Comparison of ENCODE assay signal across 4 worm cellular contexts in the genomic region with DNA sequence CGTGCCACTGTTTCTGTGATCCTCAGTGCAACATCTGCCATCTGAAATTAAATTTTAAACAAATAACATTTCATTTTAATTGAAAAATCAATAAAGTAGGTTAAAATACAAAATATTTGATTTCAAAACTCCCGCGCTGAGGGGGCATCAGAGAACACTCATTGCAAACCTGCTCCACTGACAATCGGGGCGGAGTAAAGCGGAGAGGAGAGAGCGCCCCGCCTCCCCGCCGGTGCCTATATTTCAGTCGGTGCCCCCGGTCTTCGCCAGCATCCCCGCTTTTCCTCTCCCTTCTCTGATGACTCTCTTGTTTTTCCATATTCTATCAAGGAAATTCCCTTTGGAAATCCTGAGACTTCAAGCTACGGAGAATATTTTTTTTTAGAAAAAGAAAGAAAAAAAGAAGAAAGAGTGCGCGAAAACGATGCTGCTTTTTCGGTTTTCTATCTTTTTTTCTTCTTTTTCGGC.
A peak's percentile ranks its signal among the peaks of the same experiment; 100 is the strongest.
TF ChIP-seq lines count a peak whose summit lies in the region.

A gene (minus strand): TSS at position 51 of the 468 bp plus-strand sequence.

TF ChIP-seq in whole organism, L2 larva, 48 proteins besides CTCF, POLR2A, EP300 and RAD21 (continued from another document):
- TF ChIP-seq nhr-12 (tag; optimal IDR thresholded peaks at IDR 0.05; lab: Kevin White, UChicago), result no peak
- no peak for TF ChIP-seq peb-1 (tag; optimal IDR thresholded peaks at IDR 0.05; lab: Kevin White, UChicago)
- TF ChIP-seq snpc-4 (tag; optimal IDR thresholded peaks at IDR 0.05; lab: Kevin White, UChicago), result peak; percentile 68
- peak; percentile 82 for TF ChIP-seq sma-9 (GFP tag; optimal IDR thresholded peaks at IDR 0.05; lab: Kevin White, UChicago)
- TF ChIP-seq sma-9 (tag; optimal IDR thresholded peaks at IDR 0.05; lab: Kevin White, UChicago), result no peak
- no peak for TF ChIP-seq R02D3.7 (tag; optimal IDR thresholded peaks at IDR 0.05; lab: Kevin White, UChicago)
- TF ChIP-seq nhr-237 (tag; optimal IDR thresholded peaks at IDR 0.05; lab: Kevin White, UChicago), result no peak
- TF ChIP-seq zag-1 (tag; optimal IDR thresholded peaks at IDR 0.05; lab: Kevin White, UChicago), result peak; percentile 86
- peak; percentile 32 for TF ChIP-seq nhr-10 (tag; optimal IDR thresholded peaks at IDR 0.05; lab: Kevin White, UChicago)
- no peak for TF ChIP-seq skn-1 (tag; optimal IDR thresholded peaks at IDR 0.05; lab: Kevin White, UChicago)
- TF ChIP-seq nhr-129 (tag; optimal IDR thresholded peaks at IDR 0.05; lab: Kevin White, UChicago), result peak; percentile 83
- no peak for TF ChIP-seq ztf-1 (GFP tag; conservative IDR thresholded peaks at IDR 0.05; lab: Robert Waterston, UW)
- no peak for TF ChIP-seq nhr-23 (tag; optimal IDR thresholded peaks at IDR 0.05; lab: Kevin White, UChicago)
- peak; percentile 50 for TF ChIP-seq nhr-6 (tag; optimal IDR thresholded peaks at IDR 0.05; lab: Kevin White, UChicago)
- peak; percentile 69 for TF ChIP-seq ztf-4 (tag; optimal IDR thresholded peaks at IDR 0.05; lab: Kevin White, UChicago)
- TF ChIP-seq mdl-1 (tag; optimal IDR thresholded peaks at IDR 0.05; lab: Kevin White, UChicago), result peak; percentile 37 to 62
- peak; percentile 63 for TF ChIP-seq nhr-25 (tag; optimal IDR thresholded peaks at IDR 0.05; lab: Kevin White, UChicago)
- peak; percentile 92 for TF ChIP-seq lin-11 (tag; optimal IDR thresholded peaks at IDR 0.05; lab: Kevin White, UChicago)
- peak; percentile 98 for TF ChIP-seq unc-55 (GFP tag; optimal IDR thresholded peaks at IDR 0.05; lab: Kevin White, UChicago)
- no peak for TF ChIP-seq elt-1 (tag; optimal IDR thresholded peaks at IDR 0.05; lab: Kevin White, UChicago)
- peak; percentile 71 for TF ChIP-seq sma-3 (GFP tag; optimal IDR thresholded peaks at IDR 0.05; lab: Kevin White, UChicago)
- TF ChIP-seq ama-1 (optimal IDR thresholded peaks at IDR 0.05; lab: Kevin White, UChicago), result peak; percentile 93
- TF ChIP-seq aly-2 (tag; optimal IDR thresholded peaks at IDR 0.05; lab: Kevin White, UChicago), result no peak
- TF ChIP-seq sem-4 (tag; optimal IDR thresholded peaks at IDR 0.05; lab: Kevin White, UChicago), result peak; percentile 74
- TF ChIP-seq unc-39 (tag; optimal IDR thresholded peaks at IDR 0.05; lab: Kevin White, UChicago), result peak; percentile 40
- peak; percentile 83 to 96 for TF ChIP-seq lsy-2 (tag; optimal IDR thresholded peaks at IDR 0.05; lab: Kevin White, UChicago)

TF ChIP-seq in whole organism, L4 larva, 104 proteins besides CTCF, POLR2A, EP300 and RAD21 (continued from another document and continues in another):
- peak; percentile 61; the same call in 1 of the 2 replicates for TF ChIP-seq vab-7 (GFP tag; IDR thresholded peaks at IDR 0.05; lab: Robert Waterston, UW)
- TF ChIP-seq zag-1 (tag; optimal IDR thresholded peaks at IDR 0.05; lab: Kevin White, UChicago), result no peak
- peak; percentile 73 for TF ChIP-seq T20F7.1 (GFP tag; optimal IDR thresholded peaks at IDR 0.05; lab: Kevin White, UChicago)
- TF ChIP-seq gei-8 (GFP tag; optimal IDR thresholded peaks at IDR 0.05; lab: Kevin White, UChicago), result no peak
- TF ChIP-seq ama-1 (optimal IDR thresholded peaks at IDR 0.05; lab: Kevin White, UChicago), result peak; percentile 99
- no peak for TF ChIP-seq ZK546.5 (tag; optimal IDR thresholded peaks at IDR 0.05; lab: Kevin White, UChicago)
- peak; percentile 97 for TF ChIP-seq aha-1 (tag; lab: Kevin White, UChicago)
- peak; percentile 59 for TF ChIP-seq mxl-3 (GFP tag; optimal IDR thresholded peaks at IDR 0.05; lab: Kevin White, UChicago)
- TF ChIP-seq nhr-25 (tag; optimal IDR thresholded peaks at IDR 0.05; lab: Kevin White, UChicago; ENCODE audit: borderline replicate concordance, insufficient read depth), result peak; percentile 62
- peak; percentile 33 to 90 for TF ChIP-seq hif-1 (tag; optimal IDR thresholded peaks at IDR 0.05; lab: Kevin White, UChicago)
- TF ChIP-seq nhr-41 (GFP tag; IDR thresholded peaks at IDR 0.05; lab: Robert Waterston, UW), result no peak
- TF ChIP-seq snpc-1.2 (GFP tag; IDR thresholded peaks at IDR 0.05; lab: Robert Waterston, UW), result no peak
- peak; percentile 92 for TF ChIP-seq hlh-11 (tag; optimal IDR thresholded peaks at IDR 0.05; lab: Kevin White, UChicago)
- no peak for TF ChIP-seq madf-5 (GFP tag; IDR thresholded peaks at IDR 0.05; lab: Robert Waterston, UW)
- no peak for TF ChIP-seq fos-1 (tag; optimal IDR thresholded peaks at IDR 0.05; lab: Kevin White, UChicago)
- no peak for TF ChIP-seq zip-2 (tag; optimal IDR thresholded peaks at IDR 0.05; lab: Kevin White, UChicago)
- TF ChIP-seq daf-19 (GFP tag; conservative IDR thresholded peaks at IDR 0.05; lab: Robert Waterston, UW), result no peak
- TF ChIP-seq mxl-2 (GFP tag; conservative IDR thresholded peaks at IDR 0.05; lab: Robert Waterston, UW), result no peak
- TF ChIP-seq pqm-1 (tag; optimal IDR thresholded peaks at IDR 0.05; lab: Kevin White, UChicago), result peak; percentile 35
- TF ChIP-seq mdt-29 (GFP tag; IDR thresholded peaks at IDR 0.05; lab: Robert Waterston, UW), result no peak
- TF ChIP-seq zfp-2 (tag; optimal IDR thresholded peaks at IDR 0.05; lab: Kevin White, UChicago), result peak; percentile 26
- TF ChIP-seq arid-1 (GFP tag; conservative IDR thresholded peaks at IDR 0.05; lab: Robert Waterston, UW), result 0 out of 2 replicates have a peak, but pooled peaks have one; percentile 45
- TF ChIP-seq daf-8 (GFP tag; IDR thresholded peaks at IDR 0.05; lab: Robert Waterston, UW), result no peak
- TF ChIP-seq lin-38 (GFP tag; IDR thresholded peaks at IDR 0.05; lab: Robert Waterston, UW), result peak; percentile 97
- TF ChIP-seq zip-11 (GFP tag; IDR thresholded peaks at IDR 0.05; lab: Robert Waterston, UW), result no peak
- TF ChIP-seq Y48G9A.11 (GFP tag; IDR thresholded peaks at IDR 0.05; lab: Robert Waterston, UW), result no peak
- peak; percentile 69 for TF ChIP-seq F37D6.2 (tag; optimal IDR thresholded peaks at IDR 0.05; lab: Kevin White, UChicago)
- TF ChIP-seq zfp-3 (GFP tag; conservative IDR thresholded peaks at IDR 0.05; lab: Robert Waterston, UW), result peak; percentile 35; the same call in 1 of the 2 replicates
- no peak for TF ChIP-seq nhr-76 (tag; optimal IDR thresholded peaks at IDR 0.05; lab: Kevin White, UChicago)
- TF ChIP-seq egl-43 (GFP tag; IDR thresholded peaks at IDR 0.05; lab: Robert Waterston, UW), result peak; percentile 85
- peak; percentile 39 for TF ChIP-seq nhr-102 (tag; optimal IDR thresholded peaks at IDR 0.05; lab: Kevin White, UChicago)
- no peak for TF ChIP-seq R02D3.7 (tag; optimal IDR thresholded peaks at IDR 0.05; lab: Kevin White, UChicago)
- peak in 1 of 2 experiments; percentile 41 for TF ChIP-seq daf-16 (GFP tag; optimal IDR thresholded peaks at IDR 0.05; lab: Kevin White, UChicago)
- TF ChIP-seq daf-16 (tag; optimal IDR thresholded peaks at IDR 0.05; lab: Kevin White, UChicago), result peak; percentile 50
- peak; percentile 77 for TF ChIP-seq lin-13 (GFP tag; optimal IDR thresholded peaks at IDR 0.05; lab: Kevin White, UChicago)

TF ChIP-seq in whole organism, late embryonic, 69 proteins besides CTCF, POLR2A, EP300 and RAD21 (continued from another document and continues in another):
- peak; percentile 54 for TF ChIP-seq ceh-19 (GFP tag; optimal IDR thresholded peaks at IDR 0.05; lab: Kevin White, UChicago)
- TF ChIP-seq fax-1 (tag; optimal IDR thresholded peaks at IDR 0.05; lab: Kevin White, UChicago), result no peak
- TF ChIP-seq nhr-232 (tag; optimal IDR thresholded peaks at IDR 0.05; lab: Kevin White, UChicago), result no peak
- no peak for TF ChIP-seq zip-5 (tag; optimal IDR thresholded peaks at IDR 0.05; lab: Kevin White, UChicago)
- peak; percentile 68 for TF ChIP-seq tbx-2 (tag; optimal IDR thresholded peaks at IDR 0.05; lab: Kevin White, UChicago)
- TF ChIP-seq ets-4 (tag; optimal IDR thresholded peaks at IDR 0.05; lab: Kevin White, UChicago), result no peak
- TF ChIP-seq mec-3 (tag; optimal IDR thresholded peaks at IDR 0.05; lab: Kevin White, UChicago; ENCODE audit: borderline replicate concordance), result no peak
- TF ChIP-seq ahr-1 (tag; optimal IDR thresholded peaks at IDR 0.05; lab: Kevin White, UChicago), result no peak
- TF ChIP-seq hlh-30 (tag; optimal IDR thresholded peaks at IDR 0.05; lab: Kevin White, UChicago; ENCODE audit: insufficient read depth), result no peak
- no peak for TF ChIP-seq ama-1 (optimal IDR thresholded peaks at IDR 0.05; lab: Kevin White, UChicago)
- peak; percentile 77 for TF ChIP-seq pros-1 (tag; optimal IDR thresholded peaks at IDR 0.05; lab: Kevin White, UChicago)
- no peak for TF ChIP-seq pqm-1 (tag; optimal IDR thresholded peaks at IDR 0.05; lab: Kevin White, UChicago)
- TF ChIP-seq sdc-2 (tag; optimal IDR thresholded peaks at IDR 0.05; lab: Kevin White, UChicago), result peak; percentile 10
- TF ChIP-seq C08G9.2 (tag; optimal IDR thresholded peaks at IDR 0.05; lab: Kevin White, UChicago), result no peak
- TF ChIP-seq ceh-30 (tag; optimal IDR thresholded peaks at IDR 0.05; lab: Kevin White, UChicago), result peak; percentile 38
- TF ChIP-seq hlh-13 (GFP tag; optimal IDR thresholded peaks at IDR 0.05; lab: Kevin White, UChicago), result no peak
- TF ChIP-seq ceh-45 (GFP tag; IDR thresholded peaks at IDR 0.05; lab: Robert Waterston, UW), result no peak
- TF ChIP-seq madf-2 (tag; optimal IDR thresholded peaks at IDR 0.05; lab: Kevin White, UChicago), result no peak
- TF ChIP-seq unc-86 (tag; optimal IDR thresholded peaks at IDR 0.05; lab: Kevin White, UChicago), result peak; percentile 50
- TF ChIP-seq pax-1 (tag; optimal IDR thresholded peaks at IDR 0.05; lab: Kevin White, UChicago), result peak; percentile 65
- TF ChIP-seq unc-55 (GFP tag; optimal IDR thresholded peaks at IDR 0.05; lab: Kevin White, UChicago), result peak; percentile 21
- no peak for TF ChIP-seq sox-2 (GFP tag; IDR thresholded peaks at IDR 0.05; lab: Robert Waterston, UW)
- TF ChIP-seq ceh-22 (tag; optimal IDR thresholded peaks at IDR 0.05; lab: Kevin White, UChicago), result no peak
- no peak for TF ChIP-seq odd-2 (tag; optimal IDR thresholded peaks at IDR 0.05; lab: Kevin White, UChicago)
- peak; percentile 57; the same call in 1 of the 2 replicates for TF ChIP-seq unc-3 (GFP tag; conservative IDR thresholded peaks at IDR 0.05; lab: Robert Waterston, UW)
- TF ChIP-seq unc-3 (tag; optimal IDR thresholded peaks at IDR 0.05; lab: Kevin White, UChicago), result peak; percentile 60
- TF ChIP-seq lim-6 (tag; optimal IDR thresholded peaks at IDR 0.05; lab: Kevin White, UChicago), result no peak
- peak; percentile 11 for TF ChIP-seq hlh-15 (tag; optimal IDR thresholded peaks at IDR 0.05; lab: Kevin White, UChicago)
- TF ChIP-seq elt-2 (tag; optimal IDR thresholded peaks at IDR 0.05; lab: Kevin White, UChicago), result peak; percentile 17
- TF ChIP-seq pag-3 (tag; optimal IDR thresholded peaks at IDR 0.05; lab: Kevin White, UChicago; ENCODE audit: borderline replicate concordance), result no peak
- no peak for TF ChIP-seq nhr-11 (tag; optimal IDR thresholded peaks at IDR 0.05; lab: Kevin White, UChicago)
- TF ChIP-seq hlh-6 (tag; optimal IDR thresholded peaks at IDR 0.05; lab: Kevin White, UChicago), result no peak
- peak; percentile 8 for TF ChIP-seq pat-9 (tag; optimal IDR thresholded peaks at IDR 0.05; lab: Kevin White, UChicago)
- peak; percentile 44 for TF ChIP-seq rnt-1 (tag; optimal IDR thresholded peaks at IDR 0.05; lab: Kevin White, UChicago)
- peak; percentile 28 for TF ChIP-seq T23F11.4 (GFP tag; optimal IDR thresholded peaks at IDR 0.05; lab: Kevin White, UChicago)
- TF ChIP-seq tbx-7 (tag; optimal IDR thresholded peaks at IDR 0.05; lab: Kevin White, UChicago), result no peak
- no peak for TF ChIP-seq ceh-6 (GFP tag; optimal IDR thresholded peaks at IDR 0.05; lab: Kevin White, UChicago)
- no peak for TF ChIP-seq eyg-1 (tag; optimal IDR thresholded peaks at IDR 0.05; lab: Kevin White, UChicago)

TF ChIP-seq in whole organism, mixed stage, embryonic, 35 proteins besides CTCF, POLR2A, EP300 and RAD21 (continued from another document):
- TF ChIP-seq mls-2 (tag; optimal IDR thresholded peaks at IDR 0.05; lab: Kevin White, UChicago), result peak; percentile 48
- TF ChIP-seq elt-1 (tag; optimal IDR thresholded peaks at IDR 0.05; lab: Kevin White, UChicago; ENCODE audit: borderline replicate concordance, insufficient read depth), result no peak
- TF ChIP-seq mab-5 (tag; optimal IDR thresholded peaks at IDR 0.05; lab: Kevin White, UChicago), result no peak
- TF ChIP-seq ces-1 (GFP tag; optimal IDR thresholded peaks at IDR 0.05; lab: Kevin White, UChicago), result peak; percentile 65
- no peak for TF ChIP-seq ztf-11 (tag; optimal IDR thresholded peaks at IDR 0.05; lab: Kevin White, UChicago)
- TF ChIP-seq blmp-1 (tag; optimal IDR thresholded peaks at IDR 0.05; lab: Kevin White, UChicago), result no peak
- peak; percentile 68 for TF ChIP-seq drap-1 (GFP tag; optimal IDR thresholded peaks at IDR 0.05; lab: Kevin White, UChicago)
